Worm (Caenorhabditis elegans) whole organism, young adult: ENCODE results near the gene fbxa-10.

Source experiments
- B0336.3 ChIP-seq: fragments of 200-800 bp; sonication (Bioruptor generic); IDR thresholded peaks from 2 replicates; pipeline ENCODE4 v1.3.6; 2022; ENCODE audit warnings: missing genetic modification characterization, missing compliant biosample characterization
- F10E7.11 ChIP-seq: sonication (generic microtip); optimal IDR thresholded peaks from 2 replicates; lab custom pipeline; 2017; ENCODE audit warnings: mild to moderate bottlenecking, missing genetic modification characterization, moderate library complexity, missing compliant biosample characterization
- F23B12.7 ChIP-seq: sonication (generic microtip); optimal IDR thresholded peaks from 2 replicates; lab custom pipeline; 2017; ENCODE audit warnings: missing genetic modification characterization, mild to moderate bottlenecking, missing compliant biosample characterization, antibody characterized with exemption, moderate library complexity; ENCODE audit not compliant: insufficient read depth
- T26A5.8 ChIP-seq: sonication (generic microtip); optimal IDR thresholded peaks from 2 replicates; lab custom pipeline; 2016; ENCODE audit warnings: missing genetic modification characterization, missing compliant biosample characterization
- Y79H2A.3 ChIP-seq: fragments of 200-800 bp; sonication (Bioruptor generic); conservative IDR thresholded peaks from 2 replicates; pipeline ENCODE4 v1.3.6; 2022; ENCODE audit warnings: missing genetic modification reagents, missing genetic modification characterization, missing compliant biosample characterization
- ZK185.1 ChIP-seq: sonication (generic microtip); optimal IDR thresholded peaks from 2 replicates; lab custom pipeline; 2016; ENCODE audit warnings: mild to moderate bottlenecking, missing genetic modification characterization, missing compliant biosample characterization; ENCODE audit not compliant: poor library complexity, severe bottlenecking
- akir-1 ChIP-seq: fragments of 200-800 bp; sonication (Bioruptor generic); optimal IDR thresholded peaks from 2 replicates; lab custom pipeline; 2018; ENCODE audit warnings: mild to moderate bottlenecking, missing genetic modification characterization, moderate library complexity, missing compliant biosample characterization
- aptf-3 ChIP-seq: fragments of 200-800 bp; sonication (Bioruptor generic); IDR thresholded peaks from 2 replicates; pipeline ENCODE4 v1.3.6; 2022; ENCODE audit warnings: missing genetic modification characterization, missing compliant biosample characterization
- atf-7 ChIP-seq: sonication (generic microtip); optimal IDR thresholded peaks from 2 replicates; lab custom pipeline; 2017; ENCODE audit warnings: mild to moderate bottlenecking, missing genetic modification characterization, missing compliant biosample characterization
- attf-3 ChIP-seq: fragments of 200-800 bp; sonication (Bioruptor generic); conservative IDR thresholded peaks from 2 replicates; pipeline ENCODE4 v1.3.6; 2022; ENCODE audit warnings: missing genetic modification reagents, missing genetic modification characterization, missing compliant biosample characterization
- attf-6 ChIP-seq: fragments of 200-800 bp; sonication (Bioruptor generic); IDR thresholded peaks from 2 replicates; pipeline ENCODE4 v1.3.6; 2022; ENCODE audit warnings: missing genetic modification reagents, missing genetic modification characterization, missing compliant biosample characterization
- ccch-3 ChIP-seq: fragments of 200-800 bp; sonication (Bioruptor generic); optimal IDR thresholded peaks from 2 replicates; lab custom pipeline; 2018; ENCODE audit warnings: mild to moderate bottlenecking, missing genetic modification characterization, missing compliant biosample characterization
- ceh-79 ChIP-seq: sonication (generic microtip); optimal IDR thresholded peaks from 2 replicates; lab custom pipeline; 2017; ENCODE audit warnings: mild to moderate bottlenecking, missing genetic modification characterization, missing compliant biosample characterization
- ceh-91 ChIP-seq: fragments of 200-800 bp; sonication (Bioruptor generic); IDR thresholded peaks from 2 replicates; pipeline ENCODE4 v1.3.6; 2022; ENCODE audit warnings: missing genetic modification reagents, missing genetic modification characterization, missing compliant biosample characterization
- chd-7 ChIP-seq: sonication (generic microtip); optimal IDR thresholded peaks from 2 replicates; lab custom pipeline; 2016; ENCODE audit warnings: mild to moderate bottlenecking, missing genetic modification characterization, moderate library complexity, missing compliant biosample characterization
- dpff-1 ChIP-seq: sonication (generic microtip); optimal IDR thresholded peaks from 2 replicates; lab custom pipeline; 2017; ENCODE audit warnings: mild to moderate bottlenecking, missing genetic modification characterization, missing compliant biosample characterization
- efl-1 ChIP-seq: fragments of 150-350 bp; optimal IDR thresholded peaks from 2 replicates; lab custom pipeline; 2014; ENCODE audit warnings: missing biosample characterization, missing genetic modification reagents, missing genetic modification characterization
- egrh-3 ChIP-seq: fragments of 200-800 bp; sonication (Bioruptor generic); IDR thresholded peaks from 2 replicates; pipeline ENCODE4 v1.3.6; 2022; ENCODE audit warnings: missing genetic modification reagents, missing genetic modification characterization, missing compliant biosample characterization
- ets-4 ChIP-seq: fragments of 200-800 bp; sonication (Bioruptor generic); optimal IDR thresholded peaks from 2 replicates; lab custom pipeline; 2018; ENCODE audit warnings: mild to moderate bottlenecking, missing genetic modification characterization, missing compliant biosample characterization
- hmg-1.2 ChIP-seq: fragments of 200-800 bp; sonication (Bioruptor generic); IDR thresholded peaks from 2 replicates; pipeline ENCODE4 v1.3.6; 2022; ENCODE audit warnings: missing genetic modification reagents, missing genetic modification characterization, missing compliant biosample characterization
- let-607 ChIP-seq, 2 experiments: fragments of 200-800 bp in 1 of 2; sonication (Bioruptor generic) in 1 of 2; sonication (generic microtip) in 1 of 2; optimal IDR thresholded peaks; 2 replicates each; lab custom pipeline; 2016 to 2018; ENCODE audit warnings: mild to moderate bottlenecking in 2 of 2, missing compliant biosample characterization in 2 of 2, missing genetic modification characterization in 2 of 2, moderate library complexity in 2 of 2, missing genotype in 1 of 2
- mel-28 ChIP-seq: sonication (generic microtip); optimal IDR thresholded peaks from 2 replicates; lab custom pipeline; 2016; ENCODE audit warnings: borderline replicate concordance, mild to moderate bottlenecking, missing genetic modification characterization, missing compliant biosample characterization
- nfya-2 ChIP-seq: fragments of 200-800 bp; sonication (Bioruptor generic); IDR thresholded peaks from 2 replicates; pipeline ENCODE4 v1.3.6; 2022; ENCODE audit warnings: missing genetic modification reagents, missing genetic modification characterization, missing compliant biosample characterization
- nhr-179 ChIP-seq: sonication (generic microtip); optimal IDR thresholded peaks from 2 replicates; lab custom pipeline; 2016; ENCODE audit warnings: mild to moderate bottlenecking, missing genetic modification characterization, missing compliant biosample characterization
- pbrm-1 ChIP-seq: fragments of 200-800 bp; sonication (Bioruptor generic); IDR thresholded peaks from 2 replicates; pipeline ENCODE4 v1.3.6; 2022; ENCODE audit warnings: missing genetic modification reagents, missing genetic modification characterization, missing compliant biosample characterization
- rcor-1 ChIP-seq: fragments of 200-800 bp; sonication (Bioruptor generic); IDR thresholded peaks from 2 replicates; pipeline ENCODE4 v1.3.6; 2022; ENCODE audit warnings: missing genetic modification reagents, missing genetic modification characterization, missing compliant biosample characterization
- sea-2 ChIP-seq: fragments of 200-800 bp; sonication (Bioruptor generic); IDR thresholded peaks from 2 replicates; pipeline ENCODE4 v1.3.6; 2022; ENCODE audit warnings: missing genetic modification characterization, missing compliant biosample characterization
- snpc-1.1 ChIP-seq: sonication (generic microtip); optimal IDR thresholded peaks from 2 replicates; lab custom pipeline; 2017; ENCODE audit warnings: missing genetic modification characterization, mild to moderate bottlenecking, missing compliant biosample characterization, antibody characterized with exemption, moderate library complexity, missing genotype, missing genetic modification reagents; ENCODE audit not compliant: insufficient read depth
- snpc-4 ChIP-seq, 5 experiments: fragments of 150-350 bp in 1 of 5; sonication (generic microtip) in 4 of 5; optimal IDR thresholded peaks; 2 replicates each; lab custom pipeline; 2014 to 2018; ENCODE audit warnings: missing genetic modification characterization in 5 of 5, missing biosample characterization in 3 of 5, antibody characterized with exemption in 2 of 5, mild to moderate bottlenecking in 2 of 5, missing compliant biosample characterization in 2 of 5, missing genotype in 2 of 5, moderate library complexity in 2 of 5, missing genetic modification reagents in 1 of 5
- zim-3 ChIP-seq: sonication (generic microtip); optimal IDR thresholded peaks from 2 replicates; lab custom pipeline; 2017; ENCODE audit warnings: mild to moderate bottlenecking, missing genetic modification characterization, moderate library complexity, missing compliant biosample characterization
- ztf-18 ChIP-seq: sonication (generic microtip); optimal IDR thresholded peaks from 2 replicates; lab custom pipeline; 2016; ENCODE audit warnings: missing genotype, mild to moderate bottlenecking, missing genetic modification characterization, missing compliant biosample characterization
- ztf-26 ChIP-seq: sonication (generic microtip); optimal IDR thresholded peaks from 2 replicates; lab custom pipeline; 2017; ENCODE audit warnings: missing genetic modification characterization, missing compliant biosample characterization
- ztf-6 ChIP-seq: fragments of 200-800 bp; sonication (Bioruptor generic); IDR thresholded peaks from 2 replicates; pipeline ENCODE4 v1.3.6; 2022; ENCODE audit warnings: missing genetic modification reagents, missing genetic modification characterization, missing compliant biosample characterization

Gene fbxa-10

DNA sequence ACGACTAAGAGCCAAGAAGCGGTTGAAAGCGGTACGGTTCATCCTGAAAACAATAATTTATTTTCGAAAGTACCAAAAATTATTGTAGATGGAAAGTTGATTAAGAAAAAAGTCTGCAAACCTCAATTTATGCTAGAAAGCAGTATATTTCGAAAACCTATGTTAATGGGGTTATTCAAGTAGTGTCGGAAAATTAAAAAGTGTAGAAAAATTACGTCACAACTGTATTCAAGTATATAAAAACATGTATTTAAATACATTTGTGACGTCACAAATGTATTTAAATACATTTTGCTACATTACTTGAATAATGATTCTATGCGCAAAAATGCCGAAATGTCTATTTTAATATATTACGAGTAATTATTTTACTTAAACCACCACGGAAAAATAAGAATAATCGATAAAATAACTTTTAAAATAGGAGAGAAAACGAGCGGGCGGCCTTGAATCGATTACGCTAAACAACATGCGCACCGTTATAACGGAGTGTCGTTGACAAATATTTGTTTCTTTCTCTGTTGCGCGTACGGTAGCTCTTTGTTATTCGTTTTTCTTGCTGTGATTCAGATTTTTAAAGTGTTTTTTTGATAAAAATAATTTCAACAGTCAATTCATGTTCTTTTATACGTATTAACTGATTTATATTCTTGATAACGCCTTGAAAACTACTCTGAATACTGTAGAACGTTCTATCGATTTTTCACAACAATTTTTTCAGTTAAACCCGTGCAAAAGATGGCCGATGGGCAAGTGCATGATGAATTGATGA, 41.5 kb upstream of the fbxa-10 start, which contains the start of the genes F23H11.5 and bra-2:
Gene F23H11.5, minus strand, starts transcription at position 51 of the 772 bp plus-strand sequence.
Gene bra-2, plus strand, starts transcription at position 722 of the 772 bp plus-strand sequence.
- TF ChIP-seq attf-3 (peak; percentile 92), F23B12.7 (tag; lab: Kevin White, UChicago) (peak; percentile 4), rcor-1 (GFP tag; lab: Robert Waterston, UW) (no peak)

DNA sequence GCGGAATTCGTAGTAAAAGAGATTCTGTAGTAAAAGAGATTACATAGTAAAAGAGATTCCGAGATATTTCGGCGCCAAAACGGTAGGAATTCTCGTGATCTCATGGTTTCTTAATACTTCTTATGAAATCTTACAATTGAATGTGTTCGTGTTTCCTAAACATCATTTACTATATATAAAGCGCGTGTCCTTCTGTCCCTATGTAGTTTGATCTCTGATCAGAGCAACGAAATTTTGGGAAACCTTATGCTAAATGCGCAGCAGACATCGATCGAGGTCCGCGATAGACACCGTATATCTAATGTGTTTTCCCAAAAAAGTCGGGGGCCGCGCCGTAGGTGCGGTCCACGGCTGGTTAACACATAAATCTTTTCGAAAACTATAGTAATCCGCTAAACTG, 39.4 kb upstream of the fbxa-10 start:
- peak; percentile 64 for TF ChIP-seq snpc-1.1 (tag; lab: Kevin White, UChicago)
- TF ChIP-seq snpc-4 (GFP tag; optimal IDR thresholded peaks at IDR 0.05; lab: Kevin White, UChicago), result peak; percentile 30
- peak in 1 of 4 experiments; percentile 90 for TF ChIP-seq snpc-4 (tag; optimal IDR thresholded peaks at IDR 0.05; lab: Kevin White, UChicago)
- TF ChIP-seq attf-6 (GFP tag; lab: Robert Waterston, UW), result peak; percentile 65; the same call in 1 of the 2 replicates
- TF ChIP-seq pbrm-1 (GFP tag; lab: Robert Waterston, UW), result 0 out of 2 replicates have a peak, but pooled peaks have one; percentile 19
- peak; percentile 31; the same call in 1 of the 2 replicates for TF ChIP-seq hmg-1.2 (GFP tag; lab: Robert Waterston, UW)

DNA sequence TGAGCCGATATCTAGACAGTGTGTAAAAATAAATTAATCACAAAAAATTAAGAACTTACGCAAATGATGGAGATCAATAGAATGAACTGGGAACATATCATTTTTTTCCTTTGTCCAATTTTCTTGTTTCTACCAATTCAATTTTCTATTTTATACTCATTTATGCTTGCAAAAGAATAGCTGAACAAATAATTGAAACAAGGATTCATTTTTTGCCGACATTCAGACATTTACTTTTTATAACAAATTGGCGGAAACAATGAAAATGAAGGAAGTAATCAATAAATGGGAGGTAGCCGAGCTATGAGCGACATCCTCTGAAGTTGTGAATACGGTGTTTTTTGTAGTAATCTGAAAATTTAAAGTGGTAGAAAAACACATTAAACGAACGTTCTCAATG, 35.3 kb upstream of the fbxa-10 start, which contains the start of gene idpp-13:
Gene idpp-13, minus strand, starts transcription at position 101 of the 400 bp plus-strand sequence.
- TF ChIP-seq akir-1 (GFP tag; lab: Kevin White, UChicago) (no peak), ceh-79 (tag; lab: Kevin White, UChicago) (no peak), sea-2 (GFP tag; lab: Robert Waterston, UW) (no peak), dpff-1 (no peak), ztf-6 (no peak), ztf-26 (tag; lab: Kevin White, UChicago) (no peak), F23B12.7 (tag; lab: Kevin White, UChicago) (no peak), mel-28 (no peak), snpc-1.1 (tag; lab: Kevin White, UChicago) (no peak), efl-1 (GFP tag; lab: Kevin White, UChicago) (no peak), atf-7 (tag; lab: Kevin White, UChicago) (no peak), F10E7.11 (no peak)
- TF ChIP-seq, all 124 proteins: peak for 0

DNA sequence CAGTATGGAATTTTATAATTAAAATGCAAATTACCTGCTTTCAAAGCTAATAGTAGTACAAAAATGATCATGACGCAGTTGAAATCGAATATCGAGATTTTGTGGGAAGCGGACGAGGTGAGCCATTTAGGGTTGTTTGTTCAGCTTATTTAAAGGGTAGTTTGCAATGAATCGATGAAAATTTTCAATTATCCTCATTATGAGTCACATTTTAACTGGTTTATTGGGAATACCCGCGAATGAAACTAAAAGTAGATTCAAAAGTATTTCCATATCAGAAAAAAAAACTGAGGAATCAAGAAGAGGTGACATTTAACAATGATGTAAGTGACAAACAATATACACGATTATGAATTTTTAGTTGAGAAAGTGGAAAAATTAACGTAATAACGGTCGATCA, 32.9 kb upstream of the fbxa-10 start, which contains the start of gene F23H11.7:
Gene F23H11.7, minus strand, starts transcription at position 101 of the 400 bp plus-strand sequence.
- TF ChIP-seq ceh-79 (tag; lab: Kevin White, UChicago) (no peak), ZK185.1 (tag; lab: Kevin White, UChicago) (no peak), ztf-18 (no peak), B0336.3 (GFP tag; lab: Robert Waterston, UW) (no peak), Y79H2A.3 (GFP tag; lab: Robert Waterston, UW) (no peak), ccch-3 (GFP tag; lab: Kevin White, UChicago) (no peak), egrh-3 (GFP tag; lab: Robert Waterston, UW) (no peak), ceh-91 (GFP tag; lab: Robert Waterston, UW) (no peak), F23B12.7 (tag; lab: Kevin White, UChicago) (no peak), let-607 (tag; optimal IDR thresholded peaks at IDR 0.05; lab: Kevin White, UChicago) (no peak), aptf-3 (no peak), ets-4 (GFP tag; lab: Kevin White, UChicago) (no peak), zim-3 (no peak), nfya-2 (no peak), akir-1 (GFP tag; lab: Kevin White, UChicago) (no peak), nhr-179 (tag; lab: Kevin White, UChicago) (no peak), F10E7.11 (no peak), T26A5.8 (tag; lab: Kevin White, UChicago) (no peak), chd-7 (tag; lab: Kevin White, UChicago) (no peak)
